Worm (Caenorhabditis elegans): Measurements from ENCODE around the gene unc-116.
A peak's percentile ranks its signal among the peaks of the same experiment; 100 is the strongest.

unc-116 gene

ce11 chrIII:8358213-8358672, 3.3 kb upstream of the unc-116 start, which contains the start of the genes R05D3.8 and rfp-1 (continued):
- no peak for TF ChIP-seq nhr-84 (tag; optimal IDR thresholded peaks at IDR 0.05)
- TF ChIP-seq ama-1 (optimal IDR thresholded peaks at IDR 0.05): no peak
- TF ChIP-seq nhr-90 (tag; optimal IDR thresholded peaks at IDR 0.05; ENCODE audit: poor library complexity): peak; percentile 63
- TF ChIP-seq lin-35 (GFP tag; optimal IDR thresholded peaks at IDR 0.05): peak; percentile 87 to 91

ce11 chrIII:8356407-8356881, 1.5 kb upstream of the unc-116 start:
- no peak for TF ChIP-seq sup-37 (GFP tag; optimal IDR thresholded peaks at IDR 0.05)
- no peak for TF ChIP-seq vab-15 (tag; optimal IDR thresholded peaks at IDR 0.05)
- peak; percentile 61 to 80 for TF ChIP-seq lin-35 (GFP tag; optimal IDR thresholded peaks at IDR 0.05)
- peak; percentile 29 for TF ChIP-seq mef-2 (tag; optimal IDR thresholded peaks at IDR 0.05)
- peak; percentile 69 for TF ChIP-seq C16A3.4 (tag; optimal IDR thresholded peaks at IDR 0.05)
- TF ChIP-seq C34B4.2 (tag; optimal IDR thresholded peaks at IDR 0.05): no peak
- TF ChIP-seq lin-14 (GFP tag; optimal IDR thresholded peaks at IDR 0.05): peak; percentile 95
- peak; percentile 50 for TF ChIP-seq jun-1 (tag; optimal IDR thresholded peaks at IDR 0.05)
- peak; percentile 15 to 61 (median 54) for TF ChIP-seq ceh-82 (tag; optimal IDR thresholded peaks at IDR 0.05)
- TF ChIP-seq pax-3 (tag; optimal IDR thresholded peaks at IDR 0.05): no peak
- TF ChIP-seq tlp-1 (tag; optimal IDR thresholded peaks at IDR 0.05): no peak
- TF ChIP-seq nhr-28 (tag; optimal IDR thresholded peaks at IDR 0.05): no peak
- no peak for TF ChIP-seq egl-13 (tag; optimal IDR thresholded peaks at IDR 0.05)
- TF ChIP-seq ets-5 (GFP tag; IDR thresholded peaks at IDR 0.05): no peak
- peak; percentile 2 for TF ChIP-seq elt-2 (tag; optimal IDR thresholded peaks at IDR 0.05)
- TF ChIP-seq lir-3 (tag; optimal IDR thresholded peaks at IDR 0.05; ENCODE audit: poor library complexity): peak; percentile 63
- TF ChIP-seq unc-86 (tag; optimal IDR thresholded peaks at IDR 0.05): peak; percentile 69
- TF ChIP-seq unc-98 (GFP tag; IDR thresholded peaks at IDR 0.05): no peak
- TF ChIP-seq isw-1 (GFP tag; IDR thresholded peaks at IDR 0.05): peak; percentile 17; the same call in 1 of the 2 replicates
- TF ChIP-seq ceh-90 (tag; optimal IDR thresholded peaks at IDR 0.05): no peak
- TF ChIP-seq fkh-10 (GFP tag; optimal IDR thresholded peaks at IDR 0.05): peak; percentile 68
- no peak for TF ChIP-seq hlh-4 (tag; optimal IDR thresholded peaks at IDR 0.05)
- TF ChIP-seq mep-1 (tag; optimal IDR thresholded peaks at IDR 0.05): peak; percentile 82
- peak; percentile 91 for TF ChIP-seq snu-23 (GFP tag; optimal IDR thresholded peaks at IDR 0.05)
- no peak for TF ChIP-seq ces-1 (GFP tag; optimal IDR thresholded peaks at IDR 0.05)
- TF ChIP-seq F16B12.6 (tag; optimal IDR thresholded peaks at IDR 0.05): peak; percentile 16
- no peak for TF ChIP-seq grh-1 (GFP tag; IDR thresholded peaks at IDR 0.05)
- no peak for TF ChIP-seq hpl-2 (GFP tag; optimal IDR thresholded peaks at IDR 0.05)
- peak in 1 of 2 experiments; percentile 56 for TF ChIP-seq ztf-11 (tag; optimal IDR thresholded peaks at IDR 0.05)
- TF ChIP-seq egl-27 (tag; optimal IDR thresholded peaks at IDR 0.05): peak in 1 of 2 experiments; percentile 4
- peak; percentile 42 for TF ChIP-seq unc-130 (tag; optimal IDR thresholded peaks at IDR 0.05)
- TF ChIP-seq fos-1 (tag; optimal IDR thresholded peaks at IDR 0.05): peak; percentile 14
- TF ChIP-seq nhr-71 (tag; optimal IDR thresholded peaks at IDR 0.05): peak; percentile 87
- TF ChIP-seq lin-39 (tag; optimal IDR thresholded peaks at IDR 0.05): no peak
- no peak for TF ChIP-seq unc-30 (tag; optimal IDR thresholded peaks at IDR 0.05)
- no peak for TF ChIP-seq efl-3 (GFP tag; optimal IDR thresholded peaks at IDR 0.05)
- peak; percentile 75 for TF ChIP-seq nhr-19 (GFP tag; conservative IDR thresholded peaks at IDR 0.05)
- TF ChIP-seq nhr-84 (tag; optimal IDR thresholded peaks at IDR 0.05): no peak
- peak; percentile 84 for TF ChIP-seq nhr-85 (tag)
- TF ChIP-seq fkh-4 (tag; optimal IDR thresholded peaks at IDR 0.05; ENCODE audit: borderline replicate concordance): no peak
- peak; percentile 75 for TF ChIP-seq nhr-77 (tag; optimal IDR thresholded peaks at IDR 0.05)
- TF ChIP-seq mdl-1 (tag; optimal IDR thresholded peaks at IDR 0.05): peak in 1 of 2 experiments; percentile 51
- peak in 2 of 6 experiments; percentile 5 to 24 for TF ChIP-seq elt-3 (tag; optimal IDR thresholded peaks at IDR 0.05)
- TF ChIP-seq fkh-8 (tag; optimal IDR thresholded peaks at IDR 0.05): peak; percentile 80
- TF ChIP-seq aly-2 (tag; optimal IDR thresholded peaks at IDR 0.05): peak; percentile 77
- no peak for TF ChIP-seq pag-3 (tag; optimal IDR thresholded peaks at IDR 0.05; ENCODE audit: borderline replicate concordance, insufficient read depth)
- TF ChIP-seq nhr-237 (tag; optimal IDR thresholded peaks at IDR 0.05): no peak
- TF ChIP-seq dsc-1 (tag; optimal IDR thresholded peaks at IDR 0.05): peak; percentile 58
